Fruit fly (Drosophila melanogaster) whole organism, embryonic: Measurements from ENCODE around the gene Ac3.

Experiments used
- Antp ChIP-seq: fragments of 200-800 bp; sonication (Bioruptor generic); optimal IDR thresholded peaks from 3 replicates; lab custom pipeline; 2016; ENCODE audit warnings: missing biosample characterization, missing genetic modification characterization
- BEAF-32 ChIP-seq: fragments of 200-800 bp; sonication (Bioruptor generic); optimal IDR thresholded peaks from 3 replicates; lab custom pipeline; 2017; ENCODE audit warnings: missing biosample characterization, missing genetic modification characterization, mild to moderate bottlenecking, moderate library complexity, missing genetic modification reagents
- CG10209 ChIP-seq: fragments of 200-800 bp; sonication (Bioruptor generic); optimal IDR thresholded peaks from 3 replicates; lab custom pipeline; 2017; ENCODE audit warnings: missing biosample characterization, mild to moderate bottlenecking, missing genetic modification characterization, missing genetic modification reagents
- CG10366 ChIP-seq: fragments of 200-800 bp; sonication (Bioruptor generic); IDR thresholded peaks from 2 replicates; pipeline ENCODE4 v1.3.6; 2022; ENCODE audit warnings: missing biosample characterization, missing genetic modification characterization
- CG11085 ChIP-seq: fragments of 200-800 bp; sonication (Bioruptor generic); IDR thresholded peaks from 2 replicates; pipeline ENCODE4 v1.3.6; 2022; ENCODE audit warnings: missing biosample characterization, missing genetic modification characterization
- CG12071 ChIP-seq: fragments of 200-800 bp; sonication (Bioruptor generic); optimal IDR thresholded peaks from 3 replicates; lab custom pipeline; 2018; ENCODE audit warnings: missing biosample characterization, mild to moderate bottlenecking, missing genetic modification characterization
- CG13123 ChIP-seq: fragments of 200-800 bp; sonication (Bioruptor generic); optimal IDR thresholded peaks from 2 replicates; lab custom pipeline; 2016; ENCODE audit warnings: missing biosample characterization, missing genetic modification characterization
- CG15073 ChIP-seq: fragments of 200-800 bp; sonication (Bioruptor generic); optimal IDR thresholded peaks from 2 replicates; lab custom pipeline; 2016; ENCODE audit warnings: missing biosample characterization, missing genetic modification characterization
- CG17328 ChIP-seq: fragments of 200-800 bp; sonication (Bioruptor generic); IDR thresholded peaks from 2 replicates; pipeline ENCODE4 v1.3.6; 2022; ENCODE audit warnings: missing biosample characterization, missing genetic modification characterization
- CG17612 ChIP-seq: fragments of 200-800 bp; sonication (Bioruptor generic); IDR thresholded peaks from 2 replicates; pipeline ENCODE4 v1.3.6; 2022; ENCODE audit warnings: missing biosample characterization, missing genetic modification characterization
- CG1792 ChIP-seq: fragments of 200-800 bp; sonication (Bioruptor generic); optimal IDR thresholded peaks from 2 replicates; lab custom pipeline; 2016; ENCODE audit warnings: missing biosample characterization, missing genetic modification characterization
- CG18262 ChIP-seq: fragments of 200-800 bp; optimal IDR thresholded peaks from 3 replicates; lab custom pipeline; 2019; ENCODE audit warnings: missing biosample characterization, mild to moderate bottlenecking, missing genetic modification characterization, moderate library complexity
- CG2678 ChIP-seq: fragments of 200-800 bp; sonication (Bioruptor generic); optimal IDR thresholded peaks from 3 replicates; lab custom pipeline; 2019; ENCODE audit warnings: missing biosample characterization, mild to moderate bottlenecking, missing genetic modification characterization, moderate library complexity
- CG6854 ChIP-seq: fragments of 200-800 bp; sonication (Bioruptor generic); optimal IDR thresholded peaks from 3 replicates; lab custom pipeline; 2017; ENCODE audit warnings: missing biosample characterization, mild to moderate bottlenecking, missing genetic modification characterization
- CG7372 ChIP-seq: fragments of 200-800 bp; sonication (Bioruptor generic); IDR thresholded peaks from 2 replicates; pipeline ENCODE4 v1.3.6; 2022; ENCODE audit warnings: missing biosample characterization, missing genetic modification characterization
- CG7786 ChIP-seq: fragments of 200-800 bp; sonication (Bioruptor generic); optimal IDR thresholded peaks from 2 replicates; lab custom pipeline; 2016; ENCODE audit warnings: missing biosample characterization, missing genetic modification characterization
- CG8359 ChIP-seq: fragments of 200-800 bp; sonication (Bioruptor generic); optimal IDR thresholded peaks from 2 replicates; lab custom pipeline; 2017; ENCODE audit warnings: missing biosample characterization, mild to moderate bottlenecking, missing genetic modification characterization, borderline replicate concordance
- CG9797 ChIP-seq: fragments of 200-800 bp; sonication (Bioruptor generic); optimal IDR thresholded peaks from 3 replicates; lab custom pipeline; 2018; ENCODE audit warnings: missing biosample characterization, mild to moderate bottlenecking, missing genetic modification characterization
- D ChIP-seq, 2 experiments: fragments of 200-800 bp in 1 of 2; fragments of >200 bp in 1 of 2; sonication (Bioruptor generic) in 1 of 2; optimal IDR thresholded peaks; 2 replicates in 1 of 2; 3 replicates in 1 of 2; lab custom pipeline; 2017; ENCODE audit warnings: mild to moderate bottlenecking in 1 of 2, missing biosample characterization in 1 of 2, missing genetic modification characterization in 1 of 2, missing genetic modification reagents in 1 of 2
- HHEX ChIP-seq: fragments of 200-800 bp; sonication (Bioruptor generic); optimal IDR thresholded peaks from 3 replicates; lab custom pipeline; 2017; ENCODE audit warnings: missing biosample characterization, mild to moderate bottlenecking, missing genetic modification characterization, missing genetic modification reagents
- Jarid2 ChIP-seq: fragments of 200-800 bp; sonication (Bioruptor generic); optimal IDR thresholded peaks from 3 replicates; lab custom pipeline; 2017; ENCODE audit warnings: mild to moderate bottlenecking, missing biosample characterization, missing genetic modification reagents, missing genetic modification characterization
- Max ChIP-seq: fragments of 200-800 bp; sonication (Bioruptor generic); optimal IDR thresholded peaks from 2 replicates; lab custom pipeline; 2016; ENCODE audit warnings: missing biosample characterization, mild to moderate bottlenecking, missing genetic modification characterization
- Neu2 ChIP-seq: fragments of 200-800 bp; sonication (Bioruptor generic); optimal IDR thresholded peaks from 3 replicates; lab custom pipeline; 2016; ENCODE audit warnings: missing biosample characterization, missing genetic modification characterization, borderline replicate concordance
- NfI ChIP-seq: fragments of 200-800 bp; sonication (Bioruptor generic); optimal IDR thresholded peaks from 3 replicates; lab custom pipeline; 2018; ENCODE audit warnings: missing biosample characterization, mild to moderate bottlenecking, missing genetic modification characterization, moderate library complexity
- Oaz ChIP-seq: fragments of 200-800 bp; sonication (Bioruptor generic); IDR thresholded peaks from 2 replicates; pipeline ENCODE4 v1.3.6; 2022; ENCODE audit warnings: missing biosample characterization, missing genetic modification characterization
- Oli ChIP-seq: fragments of 200-800 bp; sonication (Bioruptor generic); optimal IDR thresholded peaks from 2 replicates; lab custom pipeline; 2018; ENCODE audit warnings: missing biosample characterization, mild to moderate bottlenecking, missing genetic modification characterization, moderate library complexity
- Sin3A ChIP-seq: fragments of >200 bp; optimal IDR thresholded peaks from 2 replicates; lab custom pipeline; 2018
- Sox102F ChIP-seq: fragments of 200-800 bp; sonication (Bioruptor generic); optimal IDR thresholded peaks from 2 replicates; lab custom pipeline; 2018; ENCODE audit warnings: missing biosample characterization, mild to moderate bottlenecking, missing genetic modification characterization, moderate library complexity
- TFAM ChIP-seq: fragments of 200-800 bp; sonication (Bioruptor generic); optimal IDR thresholded peaks from 2 replicates; lab custom pipeline; 2017; ENCODE audit warnings: missing biosample characterization, missing genetic modification characterization, inconsistent platforms
- ara ChIP-seq: fragments of 200-800 bp; sonication (Bioruptor generic); IDR thresholded peaks from 2 replicates; pipeline ENCODE4 v1.3.6; 2022; ENCODE audit warnings: missing biosample characterization, missing genetic modification characterization
- br ChIP-seq: fragments of >200 bp; optimal IDR thresholded peaks from 2 replicates; lab custom pipeline; 2017
- cato ChIP-seq: fragments of 200-800 bp; sonication (Bioruptor generic); optimal IDR thresholded peaks from 2 replicates; lab custom pipeline; 2016; ENCODE audit warnings: missing biosample characterization, missing genetic modification characterization, borderline replicate concordance
- caup ChIP-seq: fragments of 200-800 bp; sonication (Bioruptor generic); optimal IDR thresholded peaks from 3 replicates; lab custom pipeline; 2017; ENCODE audit warnings: missing biosample characterization, mild to moderate bottlenecking, missing genetic modification characterization, moderate library complexity; ENCODE audit not compliant: severe bottlenecking
- chif ChIP-seq, 2 experiments: fragments of 200-800 bp; sonication (Bioruptor generic); optimal IDR thresholded peaks; 3 replicates each; lab custom pipeline; 2016; ENCODE audit warnings: missing biosample characterization in 2 of 2, missing genetic modification characterization in 2 of 2
- chn ChIP-seq: fragments of 200-800 bp; sonication (Bioruptor generic); optimal IDR thresholded peaks from 2 replicates; lab custom pipeline; 2016; ENCODE audit warnings: missing biosample characterization, missing genetic modification characterization
- disco-r ChIP-seq: fragments of 200-800 bp; sonication (Bioruptor generic); optimal IDR thresholded peaks from 2 replicates; lab custom pipeline; 2016; ENCODE audit warnings: missing biosample characterization, missing genetic modification characterization
- eve ChIP-seq, 2 experiments: fragments of >200 bp; optimal IDR thresholded peaks; 2 replicates each; lab custom pipeline; 2017; ENCODE audit warnings: missing biosample characterization in 2 of 2, missing genetic modification characterization in 2 of 2
- fd102C ChIP-seq: fragments of 200-800 bp; sonication (Bioruptor generic); optimal IDR thresholded peaks from 2 replicates; lab custom pipeline; 2018; ENCODE audit warnings: missing biosample characterization, mild to moderate bottlenecking, missing genetic modification characterization, moderate library complexity
- gcm2 ChIP-seq: fragments of 200-800 bp; sonication (Bioruptor generic); optimal IDR thresholded peaks from 2 replicates; lab custom pipeline; 2016; ENCODE audit warnings: missing biosample characterization, missing genetic modification characterization
- lola ChIP-seq, 3 experiments: fragments of >200 bp in 2 of 3; fragments of 200-800 bp in 1 of 3; sonication (Bioruptor generic) in 1 of 3; optimal IDR thresholded peaks; 2 replicates each; lab custom pipeline; 2017 to 2019; ENCODE audit warnings: missing biosample characterization in 3 of 3, missing genetic modification characterization in 3 of 3, mild to moderate bottlenecking in 1 of 3, moderate library complexity in 1 of 3
- nmo ChIP-seq: fragments of 200-800 bp; sonication (Bioruptor generic); optimal IDR thresholded peaks from 2 replicates; lab custom pipeline; 2018; ENCODE audit warnings: missing biosample characterization, mild to moderate bottlenecking, missing genetic modification characterization, moderate library complexity
- nom ChIP-seq: fragments of 200-800 bp; sonication (Bioruptor generic); optimal IDR thresholded peaks from 2 replicates; lab custom pipeline; 2017; ENCODE audit warnings: missing biosample characterization, missing genetic modification characterization, mild to moderate bottlenecking, moderate library complexity, missing genetic modification reagents
- oc ChIP-seq: fragments of 200-800 bp; sonication (Bioruptor generic); optimal IDR thresholded peaks from 2 replicates; lab custom pipeline; 2018; ENCODE audit warnings: missing biosample characterization, mild to moderate bottlenecking, missing genetic modification characterization, moderate library complexity
- pros ChIP-seq: fragments of 200-800 bp; sonication (Bioruptor generic); optimal IDR thresholded peaks from 3 replicates; lab custom pipeline; 2019; ENCODE audit warnings: missing biosample characterization, mild to moderate bottlenecking, missing genetic modification characterization, moderate library complexity
- pzg ChIP-seq: fragments of 200-800 bp; sonication (Bioruptor generic); optimal IDR thresholded peaks from 3 replicates; lab custom pipeline; 2018; ENCODE audit warnings: missing biosample characterization, mild to moderate bottlenecking, missing genetic modification characterization, moderate library complexity
- shn ChIP-seq: fragments of 200-800 bp; sonication (Bioruptor generic); optimal IDR thresholded peaks from 3 replicates; lab custom pipeline; 2016; ENCODE audit warnings: missing biosample characterization, missing genetic modification characterization
- sob ChIP-seq: fragments of 200-800 bp; sonication (Bioruptor generic); IDR thresholded peaks from 2 replicates; pipeline ENCODE4 v1.3.6; 2022; ENCODE audit warnings: missing biosample characterization, missing genetic modification characterization
- sr ChIP-seq: fragments of 200-800 bp; sonication (Bioruptor generic); IDR thresholded peaks from 3 replicates; pipeline ENCODE4 v1.3.6; 2022; ENCODE audit warnings: missing biosample characterization, missing genetic modification characterization
- stc ChIP-seq: fragments of 200-800 bp; sonication (Bioruptor generic); IDR thresholded peaks from 2 replicates; pipeline ENCODE4 v1.3.6; 2022; ENCODE audit warnings: missing biosample characterization, missing genetic modification characterization
- tap ChIP-seq: fragments of 200-800 bp; optimal IDR thresholded peaks from 3 replicates; lab custom pipeline; 2019; ENCODE audit warnings: missing biosample characterization, mild to moderate bottlenecking, missing genetic modification characterization, moderate library complexity

The Ac3 gene

dm6 chr2L:21657426-21657825 lies 25.0 kb downstream of the Ac3 start (continued):
- TF ChIP-seq ara (GFP tag; lab: Robert Waterston, UW): no peak; the same call in 1 of the 2 replicates
- peak; percentile 12 for TF ChIP-seq tap (tag; lab: Kevin White, UChicago)
- TF ChIP-seq Max: peak; percentile 30
- no peak for TF ChIP-seq Oli (tag; lab: Kevin White, UChicago)
- peak; percentile 63 for TF ChIP-seq caup (GFP tag; lab: Kevin White, UChicago)
- TF ChIP-seq lola (GFP tag; optimal IDR thresholded peaks at IDR 0.05; lab: Kevin White, UChicago): peak in 1 of 3 experiments; percentile 23
- peak; percentile 37 for TF ChIP-seq BEAF-32 (GFP tag; lab: Kevin White, UChicago)
- TF ChIP-seq CG10209 (GFP tag; lab: Kevin White, UChicago): peak; percentile 52
- TF ChIP-seq sob: peak; percentile 82
- TF ChIP-seq stc (GFP tag; lab: Robert Waterston, UW): peak; percentile 45; the same call in 1 of the 2 replicates
- TF ChIP-seq nom (GFP tag; lab: Kevin White, UChicago): peak; percentile 36
- no peak for TF ChIP-seq oc (tag; lab: Kevin White, UChicago)
- no peak for TF ChIP-seq CG17612
- no peak for TF ChIP-seq Jarid2 (GFP tag; lab: Kevin White, UChicago)
- TF ChIP-seq Neu2 (GFP tag; lab: Kevin White, UChicago): no peak
- peak; percentile 34 for TF ChIP-seq HHEX (GFP tag; lab: Kevin White, UChicago)
- no peak for TF ChIP-seq CG6854 (GFP tag; lab: Kevin White, UChicago)
- TF ChIP-seq CG9797 (GFP tag; lab: Kevin White, UChicago): no peak
- no peak for TF ChIP-seq CG2678 (tag; lab: Kevin White, UChicago)
- peak; percentile 44 for TF ChIP-seq CG18262 (tag; lab: Kevin White, UChicago)
- peak; percentile 50 for TF ChIP-seq Antp (GFP tag; lab: Kevin White, UChicago)
- peak; percentile 63 for TF ChIP-seq CG10366 (GFP tag; lab: Robert Waterston, UW)
- no peak for TF ChIP-seq gcm2 (GFP tag; lab: Kevin White, UChicago)
- no peak for TF ChIP-seq Sox102F (GFP tag; lab: Kevin White, UChicago)
- TF ChIP-seq CG8359 (GFP tag; lab: Kevin White, UChicago): peak; percentile 12
- no peak for TF ChIP-seq CG11085
- no peak for TF ChIP-seq CG13123 (GFP tag; lab: Kevin White, UChicago)
- peak; percentile 57 for TF ChIP-seq pzg
- no peak for TF ChIP-seq CG12071 (GFP tag; lab: Kevin White, UChicago)
- TF ChIP-seq CG1792 (GFP tag; lab: Kevin White, UChicago): peak; percentile 53
- peak; percentile 78 for TF ChIP-seq shn (GFP tag; lab: Kevin White, UChicago)
- TF ChIP-seq pros (GFP tag; lab: Kevin White, UChicago): no peak
- TF ChIP-seq CG15073: no peak
- no peak for TF ChIP-seq Oaz
- no peak for TF ChIP-seq TFAM (GFP tag; lab: Kevin White, UChicago)
- TF ChIP-seq Sin3A: no peak
- TF ChIP-seq cato: peak; percentile 7
- TF ChIP-seq CG7372 (GFP tag; lab: Robert Waterston, UW): 0 out of 2 replicates have a peak, but pooled peaks have one; percentile 33
- TF ChIP-seq fd102C (GFP tag; lab: Kevin White, UChicago): no peak
- no peak for TF ChIP-seq eve (GFP tag; optimal IDR thresholded peaks at IDR 0.05; lab: Kevin White, UChicago)
- TF ChIP-seq disco-r (GFP tag; lab: Kevin White, UChicago): no peak
- no peak for TF ChIP-seq CG17328 (GFP tag; lab: Robert Waterston, UW)
- TF ChIP-seq chn: peak; percentile 63
- peak; percentile 41 to 61 for TF ChIP-seq chif (GFP tag; optimal IDR thresholded peaks at IDR 0.05; lab: Kevin White, UChicago)
- peak; percentile 58 for TF ChIP-seq nmo (GFP tag; lab: Kevin White, UChicago)
- no peak for TF ChIP-seq br (lab: Kevin White, UChicago)
- no peak for TF ChIP-seq sr
- TF ChIP-seq NfI (GFP tag; lab: Kevin White, UChicago): peak; percentile 61
- no peak for TF ChIP-seq D (optimal IDR thresholded peaks at IDR 0.05; lab: Kevin White, UChicago)
- TF ChIP-seq D (GFP tag; optimal IDR thresholded peaks at IDR 0.05; lab: Kevin White, UChicago): no peak
- TF ChIP-seq CG7786: peak; percentile 72
